Worm (Caenorhabditis elegans): Measurements from ENCODE around the gene C45G9.2.
"Not testable (repeated sequence)": the region's sequence is repeated elsewhere in the genome, so short reads cannot be mapped to it uniquely, and the experiment has no call there.

DNA sequence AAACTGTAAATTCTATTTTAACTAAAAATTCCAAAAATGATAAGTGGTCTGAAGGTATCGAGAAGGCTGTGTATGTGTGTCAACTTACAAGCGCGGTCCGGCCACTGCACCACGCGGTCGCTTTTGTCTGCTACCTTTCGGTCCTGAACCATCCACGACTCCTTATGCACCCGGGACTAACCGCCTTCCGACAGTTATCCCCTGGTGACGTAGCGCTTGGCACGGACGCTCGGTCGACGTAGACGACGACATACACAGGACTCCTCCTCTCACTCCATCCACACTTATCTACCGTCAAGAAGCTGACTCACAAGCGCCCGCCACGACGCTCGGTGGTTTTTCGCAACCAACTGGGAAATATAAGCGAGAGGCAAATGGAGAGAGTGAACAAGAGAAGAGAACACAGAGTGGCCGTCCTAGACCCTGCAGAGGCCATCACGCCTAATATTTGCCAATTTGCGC lies 37.5 kb upstream of the C45G9.2 start:
- TF ChIP-seq mes-4 (tag; optimal IDR thresholded peaks at IDR 0.05) = peak; percentile 54
- TF ChIP-seq him-1 (tag; optimal IDR thresholded peaks at IDR 0.05) = peak; percentile 55
- TF ChIP-seq rcor-1 (GFP tag; IDR thresholded peaks at IDR 0.05) = peak; percentile 93
- not testable (repeated sequence) for TF ChIP-seq tbx-9 (tag; optimal IDR thresholded peaks at IDR 0.05; ENCODE audit: borderline replicate concordance)
